Worm (Caenorhabditis elegans): ENCODE results near the gene kbp-3.

DNA sequence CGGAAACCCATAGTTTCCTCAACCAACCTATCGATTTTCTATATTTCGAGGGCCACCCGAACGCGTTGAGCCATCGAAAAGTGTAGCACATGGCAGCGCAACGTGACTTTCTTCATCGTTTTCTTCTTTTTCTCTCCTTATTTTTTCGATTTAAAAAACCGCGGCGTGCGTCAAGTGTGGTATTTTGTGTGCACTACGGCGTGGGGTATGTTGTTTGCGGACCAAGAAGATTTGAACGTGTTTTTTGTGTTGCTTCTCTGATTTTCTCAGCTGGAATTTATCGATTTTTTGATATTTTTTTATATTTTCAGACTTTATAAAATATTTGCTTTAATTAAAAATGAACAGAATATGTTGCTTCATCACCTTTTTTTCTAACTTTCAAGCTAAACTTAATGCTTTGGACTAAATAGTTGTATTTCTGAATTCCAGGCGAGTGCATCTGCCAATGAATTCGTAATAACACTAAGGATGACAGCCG is 31.9 kb downstream of the kbp-3 start, which contains the start of the genes agl-1 and pfs-2:
- TF ChIP-seq mab-5 (tag; optimal IDR thresholded peaks at IDR 0.05) (no peak), nhr-12 (tag; optimal IDR thresholded peaks at IDR 0.05) (no peak), nhr-76 (tag; optimal IDR thresholded peaks at IDR 0.05) (no peak), snpc-4 (tag; optimal IDR thresholded peaks at IDR 0.05) (no peak), unc-39 (tag; optimal IDR thresholded peaks at IDR 0.05) (no peak), nhr-237 (tag; optimal IDR thresholded peaks at IDR 0.05) (peak; percentile 76), nhr-28 (tag; optimal IDR thresholded peaks at IDR 0.05) (no peak), lin-32 (GFP tag; optimal IDR thresholded peaks at IDR 0.05) (no peak), cnd-1 (tag; optimal IDR thresholded peaks at IDR 0.05) (no peak), sem-2 (GFP tag; optimal IDR thresholded peaks at IDR 0.05) (no peak), sptf-1 (tag; optimal IDR thresholded peaks at IDR 0.05) (peak; percentile 55), ceh-83 (GFP tag; optimal IDR thresholded peaks at IDR 0.05) (no peak)
